Worm (Caenorhabditis elegans) whole organism, late embryonic: ENCODE data around the gene rnp-9.

ENCODE experiments used
- C08G9.2 ChIP-seq: sonication (generic microtip); optimal IDR thresholded peaks from 2 replicates; lab custom pipeline; 2016; ENCODE audit warnings: mild to moderate bottlenecking, missing genetic modification characterization, moderate library complexity, missing compliant biosample characterization
- K02D7.2 ChIP-seq: sonication (generic microtip); optimal IDR thresholded peaks from 2 replicates; lab custom pipeline; 2017; ENCODE audit warnings: mild to moderate bottlenecking, missing genetic modification characterization, missing compliant biosample characterization
- T23F11.4 ChIP-seq: fragments of 200-800 bp; sonication (Bioruptor generic); optimal IDR thresholded peaks from 2 replicates; lab custom pipeline; 2018; ENCODE audit warnings: mild to moderate bottlenecking, missing genetic modification characterization, missing compliant biosample characterization
- Y22D7AL.16 ChIP-seq: sonication (generic microtip); optimal IDR thresholded peaks from 2 replicates; lab custom pipeline; 2016; ENCODE audit warnings: missing genetic modification characterization, missing compliant biosample characterization
- ahr-1 ChIP-seq: sonication (generic microtip); optimal IDR thresholded peaks from 2 replicates; lab custom pipeline; 2016; ENCODE audit warnings: missing genetic modification characterization, missing compliant biosample characterization
- ama-1 ChIP-seq: fragments of 150-350 bp; optimal IDR thresholded peaks from 2 replicates; lab custom pipeline; 2014
- ceh-14 ChIP-seq: sonication (generic microtip); optimal IDR thresholded peaks from 2 replicates; lab custom pipeline; 2016; ENCODE audit warnings: missing genotype, missing genetic modification characterization, missing compliant biosample characterization
- ceh-2 ChIP-seq: sonication (generic microtip); optimal IDR thresholded peaks from 2 replicates; lab custom pipeline; 2016; ENCODE audit warnings: missing genotype, missing genetic modification characterization, missing compliant biosample characterization
- ceh-22 ChIP-seq: sonication (generic microtip); optimal IDR thresholded peaks from 2 replicates; lab custom pipeline; 2017; ENCODE audit warnings: missing biosample characterization, missing genetic modification characterization
- ceh-24 ChIP-seq: sonication (generic microtip); optimal IDR thresholded peaks from 2 replicates; lab custom pipeline; 2016; ENCODE audit warnings: mild to moderate bottlenecking, missing genetic modification characterization, missing compliant biosample characterization
- ceh-30 ChIP-seq: fragments of 150-350 bp; optimal IDR thresholded peaks from 2 replicates; lab custom pipeline; 2014; ENCODE audit warnings: missing biosample characterization, missing genetic modification characterization
- ceh-31 ChIP-seq: sonication (generic microtip); optimal IDR thresholded peaks from 2 replicates; lab custom pipeline; 2016; ENCODE audit warnings: missing genetic modification characterization, missing compliant biosample characterization
- ceh-34 ChIP-seq: sonication (generic microtip); optimal IDR thresholded peaks from 2 replicates; lab custom pipeline; 2016; ENCODE audit warnings: mild to moderate bottlenecking, missing genetic modification characterization, missing compliant biosample characterization
- ceh-6 ChIP-seq: fragments of 200-800 bp; sonication (Bioruptor generic); optimal IDR thresholded peaks from 2 replicates; lab custom pipeline; 2018; ENCODE audit warnings: mild to moderate bottlenecking, missing genetic modification characterization, missing compliant biosample characterization
- che-1 ChIP-seq: sonication (generic microtip); optimal IDR thresholded peaks from 2 replicates; lab custom pipeline; 2016; ENCODE audit warnings: mild to moderate bottlenecking, missing genetic modification characterization, missing compliant biosample characterization
- dmd-4 ChIP-seq: sonication (generic microtip); optimal IDR thresholded peaks from 2 replicates; lab custom pipeline; 2016; ENCODE audit warnings: borderline replicate concordance, missing genetic modification characterization, missing compliant biosample characterization
- dve-1 ChIP-seq: sonication (generic microtip); optimal IDR thresholded peaks from 2 replicates; lab custom pipeline; 2017; ENCODE audit warnings: antibody characterized with exemption, mild to moderate bottlenecking, missing genetic modification characterization, missing compliant biosample characterization
- elt-2 ChIP-seq: sonication (generic microtip); optimal IDR thresholded peaks from 2 replicates; lab custom pipeline; 2016; ENCODE audit warnings: missing genetic modification reagents, missing genetic modification characterization, missing compliant biosample characterization
- elt-4 ChIP-seq: sonication (generic microtip); optimal IDR thresholded peaks from 2 replicates; lab custom pipeline; 2016; ENCODE audit warnings: missing genetic modification characterization, missing compliant biosample characterization
- eyg-1 ChIP-seq: sonication (generic microtip); optimal IDR thresholded peaks from 2 replicates; lab custom pipeline; 2016; ENCODE audit warnings: missing genotype, missing genetic modification characterization, missing compliant biosample characterization
- fkh-10 ChIP-seq: fragments of 150-350 bp; optimal IDR thresholded peaks from 2 replicates; lab custom pipeline; 2014; ENCODE audit warnings: missing biosample characterization, missing genetic modification reagents, missing genetic modification characterization
- hlh-13 ChIP-seq: fragments of 200-800 bp; sonication (Bioruptor generic); optimal IDR thresholded peaks from 2 replicates; lab custom pipeline; 2018; ENCODE audit warnings: mild to moderate bottlenecking, missing genetic modification characterization, missing compliant biosample characterization
- hlh-30 ChIP-seq: sonication (generic microtip); optimal IDR thresholded peaks from 2 replicates; lab custom pipeline; 2017; ENCODE audit warnings: antibody characterized with exemption, missing genetic modification characterization, missing compliant biosample characterization; ENCODE audit not compliant: insufficient read depth
- hlh-8 ChIP-seq: sonication (generic microtip); optimal IDR thresholded peaks from 2 replicates; lab custom pipeline; 2016; ENCODE audit warnings: missing genotype, missing genetic modification characterization, missing compliant biosample characterization
- lin-11 ChIP-seq: fragments of 200-800 bp; sonication (Bioruptor generic); optimal IDR thresholded peaks from 2 replicates; lab custom pipeline; 2018; ENCODE audit warnings: mild to moderate bottlenecking, missing genetic modification characterization, missing compliant biosample characterization
- madf-2 ChIP-seq: sonication (generic microtip); optimal IDR thresholded peaks from 2 replicates; lab custom pipeline; 2017; ENCODE audit warnings: missing genetic modification characterization, missing compliant biosample characterization
- nhr-232 ChIP-seq: sonication (generic microtip); optimal IDR thresholded peaks from 2 replicates; lab custom pipeline; 2016; ENCODE audit warnings: missing genetic modification characterization, missing compliant biosample characterization
- npax-4 ChIP-seq: sonication (generic microtip); optimal IDR thresholded peaks from 2 replicates; lab custom pipeline; 2016; ENCODE audit warnings: missing genetic modification characterization, missing compliant biosample characterization
- pat-9 ChIP-seq: fragments of 200-800 bp; sonication (Bioruptor generic); optimal IDR thresholded peaks from 2 replicates; lab custom pipeline; 2018; ENCODE audit warnings: mild to moderate bottlenecking, missing genetic modification characterization, moderate library complexity, missing compliant biosample characterization
- pha-4 ChIP-seq: fragments of 150-350 bp; optimal IDR thresholded peaks from 2 replicates; lab custom pipeline; 2018; ENCODE audit warnings: missing biosample characterization, missing genetic modification reagents, missing genetic modification characterization
- pqm-1 ChIP-seq: sonication (generic microtip); optimal IDR thresholded peaks from 2 replicates; lab custom pipeline; 2016; ENCODE audit warnings: missing genetic modification characterization, missing compliant biosample characterization
- ref-2 ChIP-seq: sonication (generic microtip); optimal IDR thresholded peaks from 2 replicates; lab custom pipeline; 2016; ENCODE audit warnings: missing genetic modification characterization, missing compliant biosample characterization
- rnt-1 ChIP-seq: sonication (generic microtip); optimal IDR thresholded peaks from 2 replicates; lab custom pipeline; 2016; ENCODE audit warnings: missing genetic modification characterization, missing compliant biosample characterization
- sdc-2 ChIP-seq: sonication (generic microtip); optimal IDR thresholded peaks from 2 replicates; lab custom pipeline; 2016; ENCODE audit warnings: missing genotype, missing genetic modification characterization, missing compliant biosample characterization
- sox-2 ChIP-seq: fragments of 200-800 bp; sonication (Bioruptor generic); IDR thresholded peaks from 2 replicates; pipeline ENCODE4 v1.3.6; 2022; ENCODE audit warnings: missing genetic modification reagents, missing genetic modification characterization, missing compliant biosample characterization
- syd-9 ChIP-seq: sonication (generic microtip); optimal IDR thresholded peaks from 2 replicates; lab custom pipeline; 2016; ENCODE audit warnings: mild to moderate bottlenecking, missing genetic modification characterization, moderate library complexity, missing compliant biosample characterization
- tbx-2 ChIP-seq: sonication (generic microtip); optimal IDR thresholded peaks from 2 replicates; lab custom pipeline; 2016; ENCODE audit warnings: missing genetic modification characterization, missing compliant biosample characterization
- tbx-7 ChIP-seq: sonication (generic microtip); optimal IDR thresholded peaks from 2 replicates; lab custom pipeline; 2016; ENCODE audit warnings: missing genotype, missing genetic modification characterization, missing compliant biosample characterization
- unc-3 ChIP-seq, 2 experiments: fragments of 200-800 bp in 1 of 2; sonication (Bioruptor generic) in 1 of 2; sonication (generic microtip) in 1 of 2; conservative IDR thresholded peaks in 1 of 2; optimal IDR thresholded peaks in 1 of 2; 2 replicates each; pipeline versions ENCODE4 v1.3.6 to Lab custom; 2016 to 2022; ENCODE audit warnings: missing compliant biosample characterization in 2 of 2, missing genetic modification characterization in 2 of 2, missing genetic modification reagents in 1 of 2
- unc-42 ChIP-seq: sonication (generic microtip); optimal IDR thresholded peaks from 2 replicates; lab custom pipeline; 2016; ENCODE audit warnings: missing genotype, missing genetic modification characterization, missing compliant biosample characterization
- unc-55 ChIP-seq: sonication (generic microtip); optimal IDR thresholded peaks from 2 replicates; lab custom pipeline; 2017; ENCODE audit warnings: missing biosample characterization, missing genetic modification reagents, missing genetic modification characterization
- unc-86 ChIP-seq: sonication (generic microtip); optimal IDR thresholded peaks from 2 replicates; lab custom pipeline; 2016; ENCODE audit warnings: missing genetic modification characterization, missing compliant biosample characterization
- ztf-16 ChIP-seq: sonication (generic microtip); optimal IDR thresholded peaks from 2 replicates; lab custom pipeline; 2017; ENCODE audit warnings: missing genetic modification characterization, missing compliant biosample characterization

The rnp-9 gene

ce11 chrX:10197204-10197756 lies 30.2 kb downstream of the rnp-9 start, which contains the start of gene nucb-1 (continued):
- TF ChIP-seq ama-1 (lab: Kevin White, UChicago) (no peak), Y22D7AL.16 (tag; lab: Kevin White, UChicago) (no peak), dve-1 (tag; lab: Kevin White, UChicago) (peak; percentile 63), unc-3 (GFP tag; conservative IDR thresholded peaks at IDR 0.05; lab: Robert Waterston, UW) (no peak), unc-3 (tag; optimal IDR thresholded peaks at IDR 0.05; lab: Kevin White, UChicago) (no peak), ceh-6 (GFP tag; lab: Kevin White, UChicago) (no peak), nhr-232 (tag; lab: Kevin White, UChicago) (no peak)

- no peak for TF ChIP-seq ref-2 (tag; lab: Kevin White, UChicago)
- TF ChIP-seq unc-55, result no peak
- TF ChIP-seq syd-9 (tag; lab: Kevin White, UChicago), result no peak
- no peak for TF ChIP-seq ztf-16 (tag; lab: Kevin White, UChicago)
- TF ChIP-seq sox-2 (GFP tag; lab: Robert Waterston, UW), result no peak
- TF ChIP-seq ceh-22, result no peak
- TF ChIP-seq ceh-34, result no peak
- no peak for TF ChIP-seq rnt-1 (tag; lab: Kevin White, UChicago)
- TF ChIP-seq elt-4 (tag; lab: Kevin White, UChicago), result no peak
- no peak for TF ChIP-seq madf-2
- no peak for TF ChIP-seq unc-86 (tag; lab: Kevin White, UChicago)
- TF ChIP-seq K02D7.2 (tag; lab: Kevin White, UChicago), result no peak
- TF ChIP-seq ceh-14 (tag; lab: Kevin White, UChicago), result no peak
- no peak for TF ChIP-seq T23F11.4 (GFP tag; lab: Kevin White, UChicago)
- no peak for TF ChIP-seq pat-9
- TF ChIP-seq pqm-1 (tag; lab: Kevin White, UChicago), result no peak
- no peak for TF ChIP-seq unc-42 (tag; lab: Kevin White, UChicago)
- no peak for TF ChIP-seq elt-2 (tag; lab: Kevin White, UChicago)
- TF ChIP-seq ceh-30 (tag; lab: Kevin White, UChicago), result no peak
- no peak for TF ChIP-seq eyg-1 (tag; lab: Kevin White, UChicago)
Measured at ce11 chrX:10199202-10199601, 32.1 kb downstream of the rnp-9 start.

DNA sequence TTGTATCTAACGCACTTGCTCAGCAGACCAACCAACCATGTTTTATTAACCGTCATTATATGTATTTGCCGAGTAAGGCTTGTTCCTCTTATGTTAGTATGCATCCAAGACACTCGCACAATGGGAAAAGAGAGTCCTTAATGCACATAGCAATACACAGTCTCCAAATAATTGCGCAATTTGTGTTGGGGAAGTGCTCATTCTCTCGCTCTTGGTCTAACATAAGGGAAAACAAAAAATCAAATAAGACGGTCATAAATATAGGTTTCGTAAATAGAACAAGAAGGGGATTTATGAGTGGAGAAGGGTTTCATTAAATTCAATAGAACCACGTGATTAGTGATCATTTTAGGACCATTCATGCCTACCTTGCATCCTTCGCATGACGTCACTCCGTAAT lies 36.4 kb downstream of the rnp-9 start:
- TF ChIP-seq elt-2 (tag; lab: Kevin White, UChicago) (no peak), ztf-16 (tag; lab: Kevin White, UChicago) (no peak), npax-4 (no peak), hlh-30 (tag; lab: Kevin White, UChicago) (peak; percentile 39), ceh-24 (no peak), fkh-10 (GFP tag; lab: Kevin White, UChicago) (no peak)

ce11 chrX:10204313-10205063 lies 37.4 kb downstream of the rnp-9 start:
- TF ChIP-seq pqm-1 (tag; lab: Kevin White, UChicago), result no peak
- no peak for TF ChIP-seq C08G9.2 (tag; lab: Kevin White, UChicago)
- TF ChIP-seq ahr-1, result no peak
- TF ChIP-seq lin-11 (tag; lab: Kevin White, UChicago), result no peak
- TF ChIP-seq hlh-8 (tag; lab: Kevin White, UChicago), result no peak
- no peak for TF ChIP-seq che-1 (tag; lab: Kevin White, UChicago)
- no peak for TF ChIP-seq hlh-13
- TF ChIP-seq elt-2 (tag; lab: Kevin White, UChicago), result peak; percentile 22
- TF ChIP-seq sdc-2 (tag; lab: Kevin White, UChicago), result peak; percentile 34
- TF ChIP-seq npax-4, result no peak
- TF ChIP-seq unc-55, result peak; percentile 56
- peak; percentile 27 for TF ChIP-seq ceh-31 (tag; lab: Kevin White, UChicago)
- no peak for TF ChIP-seq ama-1 (lab: Kevin White, UChicago)
- no peak for TF ChIP-seq pha-4 (tag; lab: Kevin White, UChicago)
- no peak for TF ChIP-seq dmd-4 (tag; lab: Kevin White, UChicago)
- no peak for TF ChIP-seq madf-2
- no peak for TF ChIP-seq ceh-2
- no peak for TF ChIP-seq ceh-34
- peak; percentile 34 for TF ChIP-seq tbx-2 (tag; lab: Kevin White, UChicago)
- no peak for TF ChIP-seq tbx-7 (tag; lab: Kevin White, UChicago)
- peak; percentile 42 for TF ChIP-seq ref-2 (tag; lab: Kevin White, UChicago)
- TF ChIP-seq ceh-6 (GFP tag; lab: Kevin White, UChicago), result no peak
- TF ChIP-seq hlh-30 (tag; lab: Kevin White, UChicago), result no peak
